Fruit fly (Drosophila melanogaster): ENCODE measurements around the gene CG11122.

CG11122 gene

DNA sequence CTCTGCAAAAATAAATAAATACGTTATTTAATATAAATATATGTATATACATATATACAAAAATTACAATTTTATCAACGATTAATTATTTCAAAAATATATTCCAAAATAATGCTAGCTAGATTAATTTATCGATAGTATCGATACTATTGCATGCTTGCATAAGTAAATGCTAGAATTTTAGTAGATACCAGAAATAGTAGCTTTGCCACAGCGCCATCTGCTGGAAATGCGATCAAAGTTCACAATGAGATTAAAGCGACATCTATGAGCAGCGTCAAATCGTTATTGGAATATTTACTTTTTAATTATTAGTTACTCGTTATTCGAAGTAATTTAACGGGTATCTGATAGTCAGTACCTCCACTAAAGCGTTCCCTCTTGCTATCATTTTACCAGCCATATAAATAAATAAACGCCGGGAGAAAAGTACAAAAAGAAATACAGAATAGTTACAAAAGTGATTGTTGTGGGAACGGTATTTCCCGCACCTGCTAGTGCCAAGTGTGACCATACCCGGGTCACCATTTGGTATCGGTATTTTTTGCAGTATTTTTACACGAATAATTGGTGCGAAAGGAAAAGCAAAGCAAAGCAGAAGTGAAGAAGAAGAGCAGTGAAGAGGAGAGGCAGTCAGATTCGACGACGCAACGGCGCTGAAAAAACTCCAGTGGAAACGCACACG is 29.4 kb upstream of the CG11122 start, which contains the start of the genes rtv and Dlic (continued):
- peak; percentile 6 for TF ChIP-seq CG33557 (GFP tag; optimal IDR thresholded peaks at IDR 0.05)
- TF ChIP-seq her (GFP tag; optimal IDR thresholded peaks at IDR 0.05): no peak
- TF ChIP-seq fd102C (GFP tag; optimal IDR thresholded peaks at IDR 0.05): no peak
- no peak for TF ChIP-seq CG1024 (GFP tag; IDR thresholded peaks at IDR 0.05)
- TF ChIP-seq CG2120 (GFP tag; optimal IDR thresholded peaks at IDR 0.05): no peak
- TF ChIP-seq CG17912 (GFP tag; optimal IDR thresholded peaks at IDR 0.05): no peak
- TF ChIP-seq CG3407 (GFP tag; optimal IDR thresholded peaks at IDR 0.05): no peak
- no peak for TF ChIP-seq grn (GFP tag; optimal IDR thresholded peaks at IDR 0.05)
- no peak for TF ChIP-seq MBD-R2 (GFP tag; IDR thresholded peaks at IDR 0.05)
- peak; percentile 33 for TF ChIP-seq mam (GFP tag; optimal IDR thresholded peaks at IDR 0.05)
- peak; percentile 74 for TF ChIP-seq knrl (GFP tag; IDR thresholded peaks at IDR 0.05; ENCODE audit: partially characterized antibody)
- peak; percentile 32 for TF ChIP-seq Atf3 (GFP tag; optimal IDR thresholded peaks at IDR 0.05)
- TF ChIP-seq CG13624 (GFP tag; optimal IDR thresholded peaks at IDR 0.05): no peak
- TF ChIP-seq jumu (GFP tag; optimal IDR thresholded peaks at IDR 0.05): peak; percentile 11
- TF ChIP-seq Ptx1 (GFP tag; IDR thresholded peaks at IDR 0.05): peak; percentile 37; the same call in 1 of the 2 replicates
- TF ChIP-seq sob (GFP tag; IDR thresholded peaks at IDR 0.05): no peak
- TF ChIP-seq pho (GFP tag; optimal IDR thresholded peaks at IDR 0.05): no peak
- TF ChIP-seq Dfd (GFP tag; optimal IDR thresholded peaks at IDR 0.05): no peak
- 0 out of 3 replicates have a peak, but pooled peaks have one; percentile 19 for TF ChIP-seq zfh1 (GFP tag; IDR thresholded peaks at IDR 0.05)
- no peak for TF ChIP-seq CG2889 (GFP tag; IDR thresholded peaks at IDR 0.05)
- TF ChIP-seq wor (GFP tag; IDR thresholded peaks at IDR 0.05): no peak
- no peak for TF ChIP-seq CG3163 (GFP tag; optimal IDR thresholded peaks at IDR 0.05)
- peak; percentile 7 for TF ChIP-seq Sry-β (GFP tag; optimal IDR thresholded peaks at IDR 0.05)
- peak; percentile 20 for TF ChIP-seq gem (tag; optimal IDR thresholded peaks at IDR 0.05)
- no peak for TF ChIP-seq mirr (GFP tag; optimal IDR thresholded peaks at IDR 0.05)
- TF ChIP-seq lov (optimal IDR thresholded peaks at IDR 0.05): no peak
- TF ChIP-seq lov (GFP tag; IDR thresholded peaks at IDR 0.05): no peak
- peak; percentile 57; the same call in 2 of the 3 replicates for TF ChIP-seq CG14860 (GFP tag; IDR thresholded peaks at IDR 0.05; ENCODE audit: partially characterized antibody)
- no peak for TF ChIP-seq disco-r (GFP tag; optimal IDR thresholded peaks at IDR 0.05)
- no peak for TF ChIP-seq Nf-YB (GFP tag; optimal IDR thresholded peaks at IDR 0.05)
- peak; percentile 63; the same call in 1 of the 2 replicates for TF ChIP-seq CG31441 (GFP tag; IDR thresholded peaks at IDR 0.05)
- TF ChIP-seq CG33213 (GFP tag; optimal IDR thresholded peaks at IDR 0.05): peak; percentile 22
- peak; percentile 86 for TF ChIP-seq CG9797 (GFP tag; optimal IDR thresholded peaks at IDR 0.05)
- no peak for TF ChIP-seq CG4617 (GFP tag; optimal IDR thresholded peaks at IDR 0.05; ENCODE audit: borderline replicate concordance)
- no peak for TF ChIP-seq ATbp (GFP tag; optimal IDR thresholded peaks at IDR 0.05)
- 0 out of 4 replicates have a peak, but pooled peaks have one; percentile 13 for TF ChIP-seq Gug (GFP tag; IDR thresholded peaks at IDR 0.05)
- TF ChIP-seq CG9727 (GFP tag; optimal IDR thresholded peaks at IDR 0.05): peak; percentile 24
- TF ChIP-seq Fer2 (tag; optimal IDR thresholded peaks at IDR 0.05): no peak
- TF ChIP-seq Ssrp (tag; optimal IDR thresholded peaks at IDR 0.05): no peak
- TF ChIP-seq Ets97D (GFP tag; optimal IDR thresholded peaks at IDR 0.05): peak; percentile 51
- TF ChIP-seq pita (GFP tag; optimal IDR thresholded peaks at IDR 0.05): peak; percentile 8
- peak; percentile 35 for TF ChIP-seq CG10462 (GFP tag; optimal IDR thresholded peaks at IDR 0.05)
- TF ChIP-seq gsb (GFP tag; IDR thresholded peaks at IDR 0.05): no peak
- no peak for TF ChIP-seq Six4 (GFP tag; optimal IDR thresholded peaks at IDR 0.05)
- TF ChIP-seq Max (GFP tag; optimal IDR thresholded peaks at IDR 0.05): no peak
- no peak for TF ChIP-seq sim (GFP tag; IDR thresholded peaks at IDR 0.05)
- TF ChIP-seq jing (GFP tag; optimal IDR thresholded peaks at IDR 0.05): no peak
- no peak for TF ChIP-seq Chrac-16 (GFP tag; optimal IDR thresholded peaks at IDR 0.05)
- TF ChIP-seq lilli (GFP tag; optimal IDR thresholded peaks at IDR 0.05): peak; percentile 24
- TF ChIP-seq unc-4 (GFP tag; IDR thresholded peaks at IDR 0.05; ENCODE audit: partially characterized antibody): peak; percentile 79
- TF ChIP-seq wek (GFP tag; optimal IDR thresholded peaks at IDR 0.05): no peak

Measured in whole organism, embryonic.